Fruit fly (Drosophila melanogaster): ENCODE measurements around the gene CG42729.
A peak's percentile ranks its signal among the peaks of the same experiment; 100 is the strongest.

The CG42729 gene

DNA sequence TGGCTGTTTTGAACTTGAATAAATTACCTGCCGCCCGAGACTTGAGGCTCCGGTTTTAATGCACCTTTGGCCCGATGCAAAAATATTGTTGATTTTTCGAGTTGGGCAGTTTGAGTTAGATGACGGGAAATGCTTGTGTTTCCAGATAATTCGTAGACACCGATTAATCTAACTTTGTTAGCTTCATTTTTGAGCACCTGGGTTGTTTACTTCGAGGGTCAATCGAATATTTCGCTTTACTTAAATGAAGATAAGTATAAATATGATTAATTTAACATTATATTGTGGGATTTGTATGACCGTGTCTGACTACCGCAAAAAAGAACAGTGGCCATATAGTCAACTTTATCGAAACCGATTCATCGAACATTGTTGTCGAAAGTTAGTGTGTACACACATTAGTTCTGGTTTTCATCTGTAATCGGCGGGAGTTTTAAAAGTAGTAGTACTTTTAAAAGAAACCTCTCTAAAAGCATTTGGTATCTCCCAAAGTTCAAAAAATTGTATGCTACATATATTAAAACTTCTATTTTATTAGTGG, 3.4 kb downstream of the CG42729 start, which contains the start of gene CG7945 (continued):
- peak; percentile 34 for TF ChIP-seq Lhr (GFP tag; optimal IDR thresholded peaks at IDR 0.05)
- TF ChIP-seq CoRest (tag; optimal IDR thresholded peaks at IDR 0.05): peak; percentile 10
- TF ChIP-seq Sry-β (GFP tag; optimal IDR thresholded peaks at IDR 0.05): no peak
- TF ChIP-seq stwl (tag; optimal IDR thresholded peaks at IDR 0.05): peak; percentile 87
- peak; percentile 49; the same call in 2 of the 3 replicates for TF ChIP-seq CG7963 (GFP tag; IDR thresholded peaks at IDR 0.05; ENCODE audit: partially characterized antibody)
- TF ChIP-seq Ets97D (GFP tag; optimal IDR thresholded peaks at IDR 0.05): peak; percentile 37
- peak; percentile 78 for TF ChIP-seq HLH4C (GFP tag; IDR thresholded peaks at IDR 0.05; ENCODE audit: partially characterized antibody)
- TF ChIP-seq MBD-R2 (GFP tag; IDR thresholded peaks at IDR 0.05): peak; percentile 67
- peak; percentile 35 for TF ChIP-seq CG8924 (tag; optimal IDR thresholded peaks at IDR 0.05)
- peak; percentile 24 for TF ChIP-seq Nf-YC (tag; optimal IDR thresholded peaks at IDR 0.05)
- peak; percentile 38 for TF ChIP-seq sug (tag; optimal IDR thresholded peaks at IDR 0.05)
- no peak for TF ChIP-seq Mrtf (GFP tag; IDR thresholded peaks at IDR 0.05)
- TF ChIP-seq ato (GFP tag; IDR thresholded peaks at IDR 0.05; ENCODE audit: partially characterized antibody): peak; percentile 51; the same call in 1 of the 2 replicates
- TF ChIP-seq hbn (GFP tag; IDR thresholded peaks at IDR 0.05; ENCODE audit: partially characterized antibody): peak; percentile 63
- no peak for TF ChIP-seq CG3847 (GFP tag; IDR thresholded peaks at IDR 0.05)
- TF ChIP-seq Asciz (GFP tag; optimal IDR thresholded peaks at IDR 0.05): no peak
- TF ChIP-seq eve (GFP tag; optimal IDR thresholded peaks at IDR 0.05): peak in 1 of 2 experiments; percentile 79
- peak; percentile 39 for TF ChIP-seq CG17186 (GFP tag; optimal IDR thresholded peaks at IDR 0.05)
- TF ChIP-seq CG34224 (GFP tag; IDR thresholded peaks at IDR 0.05; ENCODE audit: partially characterized antibody): peak; percentile 72
- peak; percentile 29 for TF ChIP-seq exex (tag; optimal IDR thresholded peaks at IDR 0.05)
- TF ChIP-seq Lpt (GFP tag; optimal IDR thresholded peaks at IDR 0.05): no peak
- TF ChIP-seq crp (GFP tag; optimal IDR thresholded peaks at IDR 0.05): peak in 1 of 2 experiments; percentile 25

DNA sequence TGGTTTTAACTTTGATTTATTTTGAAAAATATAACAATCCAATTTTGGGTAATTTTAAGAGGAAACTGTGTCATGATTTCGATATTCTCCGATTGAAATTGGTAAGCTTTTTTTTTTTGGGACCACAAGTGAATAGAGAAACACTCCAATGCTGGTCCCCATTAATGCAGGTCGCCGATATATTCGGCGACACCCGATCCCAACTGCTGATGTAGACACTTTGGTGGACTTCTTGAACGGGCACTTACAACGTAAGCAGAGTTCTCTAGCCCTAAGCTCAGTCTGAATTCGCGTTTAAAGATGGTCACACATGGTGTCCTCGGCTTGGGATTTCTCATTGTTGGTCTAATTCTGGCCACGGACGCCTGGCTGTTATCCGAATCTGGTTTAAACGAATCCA, 7.0 kb downstream of the CG42729 start, which contains the start of gene yellow-k:
Gene yellow-k, plus strand, starts transcription at position 301 of the 400 bp plus-strand sequence.
- no peak for TF ChIP-seq CkIIα-i1 (GFP tag; IDR thresholded peaks at IDR 0.05)
- TF ChIP-seq CG12071 (GFP tag; optimal IDR thresholded peaks at IDR 0.05): no peak
- TF ChIP-seq CG7372 (GFP tag; IDR thresholded peaks at IDR 0.05): no peak

DNA sequence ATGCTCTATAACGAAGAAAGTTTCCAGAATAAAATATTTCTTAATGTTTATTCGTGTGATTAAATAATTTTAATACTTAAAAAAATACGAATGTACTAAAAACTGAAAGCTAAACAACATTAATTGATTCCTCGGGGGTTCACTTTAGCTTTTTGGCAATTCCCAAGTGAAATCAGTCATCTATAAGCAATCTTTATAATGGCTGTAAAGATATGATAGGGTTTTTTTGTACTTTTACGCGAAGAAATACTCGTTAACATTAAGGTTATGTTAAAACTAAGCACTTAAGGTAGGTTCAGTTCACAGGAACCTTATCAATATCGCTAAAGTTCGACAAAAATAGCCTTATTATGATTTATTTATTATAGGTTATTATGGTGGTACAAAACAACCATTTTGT, 7.4 kb downstream of the CG42729 start:
- TF ChIP-seq CG17829 (tag; optimal IDR thresholded peaks at IDR 0.05): no peak
- no peak for TF ChIP-seq gt (GFP tag; IDR thresholded peaks at IDR 0.05)
- peak; percentile 22 for TF ChIP-seq BtbVII (GFP tag; optimal IDR thresholded peaks at IDR 0.05)
- no peak for TF ChIP-seq Mad (GFP tag; optimal IDR thresholded peaks at IDR 0.05)
- TF ChIP-seq danr (GFP tag; IDR thresholded peaks at IDR 0.05): no peak
- TF ChIP-seq CG16815 (GFP tag; optimal IDR thresholded peaks at IDR 0.05): no peak
- no peak for TF ChIP-seq Adf1 (GFP tag; IDR thresholded peaks at IDR 0.05)
- TF ChIP-seq ewg (GFP tag; optimal IDR thresholded peaks at IDR 0.05): no peak
- TF ChIP-seq cas (GFP tag; IDR thresholded peaks at IDR 0.05): no peak
- TF ChIP-seq CG15601 (tag; optimal IDR thresholded peaks at IDR 0.05): no peak
- TF ChIP-seq exex (tag; optimal IDR thresholded peaks at IDR 0.05): peak; percentile 94
- TF ChIP-seq CG9817 (tag; optimal IDR thresholded peaks at IDR 0.05): no peak
- TF ChIP-seq sens (GFP tag): peak; percentile 57
- no peak for TF ChIP-seq CG8388 (GFP tag; optimal IDR thresholded peaks at IDR 0.05)
- no peak for TF ChIP-seq unc-4 (GFP tag; IDR thresholded peaks at IDR 0.05; ENCODE audit: partially characterized antibody)
- no peak for TF ChIP-seq CG5953 (GFP tag; IDR thresholded peaks at IDR 0.05)
- TF ChIP-seq pum (GFP tag; optimal IDR thresholded peaks at IDR 0.05): no peak
- TF ChIP-seq Hr51 (GFP tag; optimal IDR thresholded peaks at IDR 0.05): no peak
- no peak for TF ChIP-seq Nf-YB (GFP tag; optimal IDR thresholded peaks at IDR 0.05)
- no peak for TF ChIP-seq Med (GFP tag)
- TF ChIP-seq Oli (tag; optimal IDR thresholded peaks at IDR 0.05): no peak
- no peak for TF ChIP-seq wek (GFP tag; optimal IDR thresholded peaks at IDR 0.05)
- TF ChIP-seq CG34376 (GFP tag; optimal IDR thresholded peaks at IDR 0.05): peak; percentile 62
- no peak for TF ChIP-seq Dp (GFP tag; optimal IDR thresholded peaks at IDR 0.05)

All from whole organism, embryonic.